Worm (Caenorhabditis elegans) whole organism, mixed stage, embryonic: Measurements from ENCODE around the gene tars-1.

Source experiments
- bed-3 ChIP-seq: fragments of 200-800 bp; sonication (Bioruptor generic); optimal IDR thresholded peaks from 3 replicates; lab custom pipeline; 2018; ENCODE audit warnings: mild to moderate bottlenecking, missing genetic modification characterization, moderate library complexity, missing compliant biosample characterization
- cnd-1 ChIP-seq: fragments of 200-800 bp; sonication (Bioruptor generic); optimal IDR thresholded peaks from 2 replicates; lab custom pipeline; 2018; ENCODE audit warnings: mild to moderate bottlenecking, missing genetic modification characterization, missing compliant biosample characterization
- mls-2 ChIP-seq: sonication (generic microtip); optimal IDR thresholded peaks from 2 replicates; lab custom pipeline; 2016; ENCODE audit warnings: mild to moderate bottlenecking, missing genetic modification characterization, moderate library complexity, missing compliant biosample characterization
- nhr-237 ChIP-seq: fragments of 150-350 bp; optimal IDR thresholded peaks from 2 replicates; lab custom pipeline; 2014; ENCODE audit warnings: missing biosample characterization, missing genetic modification characterization
- nhr-28 ChIP-seq: fragments of 150-350 bp; optimal IDR thresholded peaks from 2 replicates; lab custom pipeline; 2014; ENCODE audit warnings: missing biosample characterization, missing genetic modification characterization
- sptf-1 ChIP-seq: sonication (generic microtip); optimal IDR thresholded peaks from 2 replicates; lab custom pipeline; 2017; ENCODE audit warnings: mild to moderate bottlenecking, missing genetic modification characterization, moderate library complexity, missing compliant biosample characterization
- unc-120 ChIP-seq: sonication (generic microtip); optimal IDR thresholded peaks from 2 replicates; lab custom pipeline; 2017; ENCODE audit warnings: missing genetic modification characterization, missing compliant biosample characterization; ENCODE audit not compliant: poor library complexity, severe bottlenecking
- zip-8 ChIP-seq: fragments of 150-350 bp; optimal IDR thresholded peaks from 2 replicates; lab custom pipeline; 2014; ENCODE audit warnings: missing biosample characterization, missing genetic modification characterization
- ztf-11 ChIP-seq: fragments of 150-350 bp; optimal IDR thresholded peaks from 2 replicates; lab custom pipeline; 2014; ENCODE audit warnings: missing biosample characterization, missing genetic modification characterization

DNA sequence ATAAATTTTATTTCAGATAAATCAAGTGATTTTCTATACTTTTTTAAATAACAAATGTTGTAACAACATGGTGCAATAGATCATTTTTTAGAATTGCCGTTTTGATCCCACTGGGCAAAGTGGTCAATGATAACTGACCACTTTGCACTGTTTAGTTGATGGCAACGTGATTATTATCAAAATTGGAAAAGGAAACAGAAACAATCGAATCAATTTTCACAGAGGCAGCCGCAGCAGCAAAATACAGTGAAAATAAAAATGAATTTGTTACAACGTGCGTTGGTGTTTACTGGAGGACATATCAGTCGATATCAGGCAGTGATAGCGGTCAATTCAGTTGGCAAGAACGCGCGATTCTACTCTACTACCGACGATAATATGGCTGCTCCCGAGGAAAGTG is 10.3 kb upstream of the tars-1 start, which contains the start of gene VF13D12L.3:
- no peak for TF ChIP-seq mls-2 (tag; lab: Kevin White, UChicago)
- no peak for TF ChIP-seq cnd-1 (tag; lab: Kevin White, UChicago)
- TF ChIP-seq ztf-11 (tag; lab: Kevin White, UChicago), result no peak
- TF ChIP-seq unc-120, result no peak
- no peak for TF ChIP-seq zip-8 (tag; lab: Kevin White, UChicago)
- no peak for TF ChIP-seq nhr-237
- no peak for TF ChIP-seq sptf-1 (tag; lab: Kevin White, UChicago)
- no peak for TF ChIP-seq nhr-28 (tag; lab: Kevin White, UChicago)
- TF ChIP-seq bed-3 (GFP tag; lab: Kevin White, UChicago), result no peak
